Fruit fly (Drosophila melanogaster) Kc167 (cell line): Measurements from ENCODE around the gene CG32537.

Experiments
- Myc ChIP-seq: fragments of >200 bp; optimal IDR thresholded peaks from 2 replicates; lab custom pipeline; 2017; ENCODE audit warnings: missing external identifiers
- Sin3A ChIP-seq: fragments of >200 bp; optimal IDR thresholded peaks from 2 replicates; lab custom pipeline; 2018; ENCODE audit warnings: missing external identifiers
- h ChIP-seq: fragments of >200 bp; optimal IDR thresholded peaks from 3 replicates; lab custom pipeline; 2018; ENCODE audit warnings: missing external identifiers
- insv ChIP-seq: fragments of >200 bp; optimal IDR thresholded peaks from 3 replicates; lab custom pipeline; 2018; ENCODE audit warnings: missing external identifiers
- psq ChIP-seq: fragments of >200 bp; optimal IDR thresholded peaks from 2 replicates; lab custom pipeline; 2017; ENCODE audit warnings: missing external identifiers
- ttk ChIP-seq: sonication (Bioruptor generic); optimal IDR thresholded peaks from 2 replicates; lab custom pipeline; 2017; ENCODE audit warnings: missing external identifiers

DNA sequence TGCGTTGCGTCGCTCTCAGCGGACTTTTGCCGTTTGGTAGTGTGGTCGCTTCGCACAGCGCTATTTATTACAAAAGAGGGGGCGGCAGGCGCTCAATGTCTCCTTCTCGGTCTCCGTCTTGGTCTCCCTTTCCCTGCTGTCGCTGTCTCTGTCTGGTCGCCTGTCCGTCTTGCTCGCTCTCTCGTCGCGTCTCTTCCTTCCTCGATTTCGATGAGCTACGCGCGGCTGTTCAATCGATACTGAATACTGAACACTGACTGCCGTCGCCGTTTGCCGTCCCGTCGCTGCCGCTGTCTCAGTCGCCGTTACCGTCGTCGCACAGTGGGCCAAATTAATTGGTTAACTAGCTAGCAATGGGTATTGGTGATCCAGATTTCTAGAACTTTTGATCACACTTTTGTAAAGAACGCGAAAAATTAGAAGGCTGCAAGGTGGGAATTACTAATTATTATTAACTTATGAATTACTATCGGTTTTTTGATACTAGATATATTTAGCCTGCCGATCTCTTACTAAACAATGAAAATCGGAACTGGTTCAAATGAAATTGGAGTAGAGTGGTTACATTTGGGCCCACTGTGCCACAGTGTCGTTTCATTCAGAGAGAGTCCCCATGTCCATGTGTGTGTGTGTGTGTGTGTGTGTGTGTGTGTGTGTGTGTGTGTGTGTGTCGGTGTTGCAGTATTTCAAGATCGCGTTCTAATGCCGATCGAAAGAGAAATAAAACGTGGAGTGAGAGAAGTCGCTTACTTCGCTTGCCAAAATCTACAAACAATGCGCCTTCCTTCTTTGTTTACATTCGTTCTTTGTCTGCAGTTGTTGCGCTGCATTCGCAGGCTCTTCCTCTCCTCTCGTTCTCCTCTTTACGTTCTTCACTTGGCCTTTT, 21.8 kb upstream of the CG32537 start, which contains the start of gene CG8034:
- TF ChIP-seq h (lab: Kevin White, UChicago) (no peak), Sin3A (no peak), Myc (lab: Kevin White, UChicago) (no peak), insv (lab: Kevin White, UChicago) (no peak), psq (lab: Kevin White, UChicago) (no peak), ttk (no peak)
